Fruit fly (Drosophila melanogaster): ENCODE results near the gene CG3842.

The CG3842 gene

DNA sequence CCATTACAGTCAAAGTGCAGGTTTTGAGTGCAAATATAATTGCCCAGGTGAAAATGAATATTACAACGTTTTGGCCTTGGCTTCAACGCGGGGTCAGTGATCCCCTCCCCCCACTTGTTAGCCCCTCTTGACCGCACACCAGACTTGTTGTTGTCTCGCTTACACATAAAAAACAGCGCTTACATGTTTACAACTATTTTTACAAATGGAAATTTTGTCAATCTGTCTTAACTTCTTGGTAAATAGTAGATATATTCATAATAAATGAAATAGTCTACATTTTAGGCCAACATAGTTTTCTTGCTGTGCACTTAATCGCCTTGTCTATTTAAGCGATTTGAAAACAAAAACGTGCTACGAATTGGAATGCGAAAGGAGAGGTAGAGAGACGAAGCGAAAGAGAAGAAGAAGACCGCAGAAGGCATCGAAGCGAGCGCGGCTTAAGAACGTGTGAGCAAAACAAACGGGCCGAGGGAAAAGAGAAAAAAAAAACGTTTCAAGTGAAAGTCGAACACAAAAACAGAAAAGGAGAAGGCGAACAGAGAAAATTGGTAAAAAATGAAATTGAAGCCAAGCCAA lies 2.5 kb downstream of the CG3842 start (continued):
- TF ChIP-seq fd102C (GFP tag; optimal IDR thresholded peaks at IDR 0.05) = no peak
- peak; percentile 64; the same call in 2 of the 3 replicates for TF ChIP-seq CG34422 (GFP tag; IDR thresholded peaks at IDR 0.05)
- peak; percentile 2 for TF ChIP-seq az2 (GFP tag; optimal IDR thresholded peaks at IDR 0.05)
- TF ChIP-seq croc (GFP tag; conservative IDR thresholded peaks at IDR 0.05) = peak; percentile 28; the same call in 2 of the 3 replicates
- peak; percentile 90 for TF ChIP-seq cwo (GFP tag; optimal IDR thresholded peaks at IDR 0.05)
- no peak for TF ChIP-seq CG31388 (GFP tag; optimal IDR thresholded peaks at IDR 0.05)
- no peak for TF ChIP-seq sqz (GFP tag; optimal IDR thresholded peaks at IDR 0.05)
- TF ChIP-seq CG5245 (GFP tag; optimal IDR thresholded peaks at IDR 0.05) = no peak
- peak; percentile 50 for TF ChIP-seq klu (GFP tag; IDR thresholded peaks at IDR 0.05)
- TF ChIP-seq esg (GFP tag; conservative IDR thresholded peaks at IDR 0.05) = peak; percentile 56
- no peak for TF ChIP-seq trh (GFP tag; optimal IDR thresholded peaks at IDR 0.05)
- TF ChIP-seq CG11247 (GFP tag; IDR thresholded peaks at IDR 0.05) = peak; percentile 56; the same call in 1 of the 2 replicates
- no peak for TF ChIP-seq usp (GFP tag; optimal IDR thresholded peaks at IDR 0.05)
- no peak for TF ChIP-seq dmrt11E (tag; optimal IDR thresholded peaks at IDR 0.05)
- TF ChIP-seq Atf6 (GFP tag; IDR thresholded peaks at IDR 0.05) = peak; percentile 59
- TF ChIP-seq zf30C (GFP tag; optimal IDR thresholded peaks at IDR 0.05) = peak; percentile 10
- TF ChIP-seq CG10543 (GFP tag; optimal IDR thresholded peaks at IDR 0.05) = no peak
- TF ChIP-seq Bgb (GFP tag; IDR thresholded peaks at IDR 0.05; ENCODE audit: partially characterized antibody) = no peak
- TF ChIP-seq CG33213 (GFP tag; optimal IDR thresholded peaks at IDR 0.05) = peak; percentile 21
- peak; percentile 19 for TF ChIP-seq CG12155 (GFP tag; optimal IDR thresholded peaks at IDR 0.05)
- TF ChIP-seq ATbp (GFP tag; optimal IDR thresholded peaks at IDR 0.05) = peak; percentile 65
- peak; percentile 4 for TF ChIP-seq CG10267 (tag; optimal IDR thresholded peaks at IDR 0.05)
- no peak for TF ChIP-seq CG9876 (GFP tag; optimal IDR thresholded peaks at IDR 0.05)
- no peak for TF ChIP-seq CG7928 (GFP tag; optimal IDR thresholded peaks at IDR 0.05)
- TF ChIP-seq Gug (GFP tag; IDR thresholded peaks at IDR 0.05) = 0 out of 4 replicates have a peak, but pooled peaks have one; percentile 17
- TF ChIP-seq Mad (GFP tag; optimal IDR thresholded peaks at IDR 0.05) = no peak
- peak; percentile 9 for TF ChIP-seq CG4707 (GFP tag; optimal IDR thresholded peaks at IDR 0.05)
- TF ChIP-seq CG8089 (GFP tag; optimal IDR thresholded peaks at IDR 0.05) = no peak
- peak; percentile 71 for TF ChIP-seq Drgx (GFP tag; IDR thresholded peaks at IDR 0.05)
- peak; percentile 8 for TF ChIP-seq CG14710 (tag; optimal IDR thresholded peaks at IDR 0.05)
- no peak for TF ChIP-seq CG9727 (GFP tag; optimal IDR thresholded peaks at IDR 0.05)
- TF ChIP-seq Med (GFP tag) = peak; percentile 90
- TF ChIP-seq trem (tag; optimal IDR thresholded peaks at IDR 0.05) = peak; percentile 21
- TF ChIP-seq CG17359 (tag; optimal IDR thresholded peaks at IDR 0.05) = peak; percentile 78
- TF ChIP-seq Optix (GFP tag; IDR thresholded peaks at IDR 0.05) = peak; percentile 35; the same call in 1 of the 3 replicates
- peak; percentile 10; the same call in 1 of the 2 replicates for TF ChIP-seq gt (GFP tag; IDR thresholded peaks at IDR 0.05)
- TF ChIP-seq Six4 (GFP tag; optimal IDR thresholded peaks at IDR 0.05) = no peak
- TF ChIP-seq CG18619 (GFP tag; optimal IDR thresholded peaks at IDR 0.05) = no peak
- peak; percentile 58 for TF ChIP-seq ranshi (GFP tag; IDR thresholded peaks at IDR 0.05)
- TF ChIP-seq Sry-δ (GFP tag; optimal IDR thresholded peaks at IDR 0.05) = no peak
- peak; percentile 14 for TF ChIP-seq mam (GFP tag; optimal IDR thresholded peaks at IDR 0.05)
- TF ChIP-seq HLH4C (GFP tag; IDR thresholded peaks at IDR 0.05; ENCODE audit: partially characterized antibody) = no peak
- peak; percentile 32; the same call in 2 of the 3 replicates for TF ChIP-seq B-H1 (GFP tag; IDR thresholded peaks at IDR 0.05)
- TF ChIP-seq CG4820 (GFP tag; optimal IDR thresholded peaks at IDR 0.05) = peak; percentile 19
- peak; percentile 54 for TF ChIP-seq D19A (tag; optimal IDR thresholded peaks at IDR 0.05)
- no peak for TF ChIP-seq pzg (GFP tag; optimal IDR thresholded peaks at IDR 0.05)
- 0 out of 2 replicates have a peak, but pooled peaks have one; percentile 11 for TF ChIP-seq CG1024 (GFP tag; IDR thresholded peaks at IDR 0.05)
- peak in 1 of 3 experiments; percentile 10 for TF ChIP-seq lola (GFP tag; optimal IDR thresholded peaks at IDR 0.05)
- no peak for TF ChIP-seq stwl (tag; optimal IDR thresholded peaks at IDR 0.05)
- TF ChIP-seq zen (tag; optimal IDR thresholded peaks at IDR 0.05) = no peak

Measured in whole organism, embryonic.